Worm (Caenorhabditis elegans) whole organism, midembryonic: ENCODE measurements around the gene F44E7.9.

Experiments
- T22C8.4 ChIP-seq: fragments of 200-800 bp; sonication (Bioruptor generic); IDR thresholded peaks from 2 replicates; pipeline ENCODE4 v1.3.6; 2022; ENCODE audit warnings: missing genetic modification characterization, missing compliant biosample characterization
- cog-1 ChIP-seq: sonication (generic microtip); optimal IDR thresholded peaks from 2 replicates; lab custom pipeline; 2016; ENCODE audit warnings: missing genetic modification characterization, missing compliant biosample characterization
- flt-1 ChIP-seq: fragments of 200-800 bp; sonication (Bioruptor generic); IDR thresholded peaks from 2 replicates; pipeline ENCODE4 v1.3.6; 2022; ENCODE audit warnings: missing genetic modification characterization, missing compliant biosample characterization
- med-1 ChIP-seq: sonication (generic microtip); optimal IDR thresholded peaks from 2 replicates; lab custom pipeline; 2017; ENCODE audit warnings: missing genetic modification characterization, mild to moderate bottlenecking, missing compliant biosample characterization, antibody characterized with exemption, missing genetic modification reagents; ENCODE audit not compliant: insufficient read depth
- tab-1 ChIP-seq: fragments of 200-800 bp; sonication (Bioruptor generic); IDR thresholded peaks from 2 replicates; pipeline ENCODE4 v1.3.6; 2022; ENCODE audit warnings: missing genetic modification characterization, missing compliant biosample characterization
- ztf-23 ChIP-seq: fragments of 200-800 bp; sonication (Bioruptor generic); IDR thresholded peaks from 2 replicates; pipeline ENCODE4 v1.3.6; 2022; ENCODE audit warnings: missing genetic modification reagents, missing genetic modification characterization, missing compliant biosample characterization
- ztf-29 ChIP-seq: fragments of 200-800 bp; sonication (Bioruptor generic); IDR thresholded peaks from 2 replicates; pipeline ENCODE4 v1.3.6; 2022; ENCODE audit warnings: missing genetic modification reagents, missing genetic modification characterization, missing compliant biosample characterization

DNA sequence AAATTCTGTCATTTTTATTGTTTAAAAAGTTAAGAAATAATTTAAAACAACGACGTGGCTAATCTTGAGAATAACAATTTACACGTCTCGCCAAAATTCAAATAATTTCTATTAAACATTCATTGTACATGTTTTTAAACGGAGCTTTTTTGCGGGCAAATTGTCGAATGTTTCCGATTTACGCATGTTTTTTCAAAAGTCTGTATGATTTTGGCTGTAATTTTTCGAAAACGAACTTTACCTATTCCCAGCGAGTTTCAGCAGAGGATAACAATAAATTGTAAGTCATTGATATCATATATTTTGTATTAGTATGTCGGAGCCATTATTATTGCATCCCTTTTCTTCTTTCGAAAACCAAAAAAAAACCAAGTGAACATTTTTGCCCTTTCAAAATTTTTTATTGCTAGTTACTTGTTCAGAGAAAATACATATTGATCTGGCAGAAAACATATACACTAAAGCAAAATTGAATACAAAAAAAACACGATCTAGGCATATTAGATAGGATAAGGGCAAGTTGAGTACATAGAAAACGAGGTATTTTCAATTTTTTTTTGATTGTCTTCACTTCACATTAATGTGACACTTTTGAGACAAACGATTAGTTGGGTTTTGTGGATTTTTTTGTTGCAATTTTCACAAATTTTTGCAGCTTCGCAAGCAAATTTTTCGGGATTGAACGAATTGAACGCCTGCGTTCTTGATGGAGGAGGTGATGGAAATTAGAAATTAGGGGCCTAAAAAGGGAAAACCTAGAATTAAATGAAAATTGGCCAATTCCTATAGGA lies 47.7 kb downstream of the F44E7.9 start, which contains the start of gene F26F12.2:
- TF ChIP-seq med-1 (GFP tag; lab: Kevin White, UChicago) (no peak), T22C8.4 (GFP tag; lab: Robert Waterston, UW) (no peak), cog-1 (tag; lab: Kevin White, UChicago) (no peak), tab-1 (GFP tag; lab: Robert Waterston, UW) (no peak), ztf-29 (GFP tag; lab: Robert Waterston, UW) (no peak), flt-1 (GFP tag; lab: Robert Waterston, UW) (no peak), ztf-23 (GFP tag; lab: Robert Waterston, UW) (no peak)
